Worm (Caenorhabditis elegans) whole organism, young adult: ENCODE data around the gene fos-1.

Experiments
- C06A6.2 ChIP-seq: fragments of 200-800 bp; sonication (Bioruptor generic); conservative IDR thresholded peaks from 2 replicates; pipeline ENCODE4 v1.3.6; 2022; ENCODE audit warnings: missing genetic modification characterization, missing compliant biosample characterization
- Y95B8A.8 ChIP-seq: fragments of 200-800 bp; sonication (Bioruptor generic); IDR thresholded peaks from 2 replicates; pipeline ENCODE4 v1.3.6; 2022; ENCODE audit warnings: missing genetic modification reagents, missing genetic modification characterization, missing compliant biosample characterization
- chd-7 ChIP-seq: sonication (generic microtip); optimal IDR thresholded peaks from 2 replicates; lab custom pipeline; 2016; ENCODE audit warnings: mild to moderate bottlenecking, missing genetic modification characterization, moderate library complexity, missing compliant biosample characterization
- nhr-90 ChIP-seq: sonication (generic microtip); optimal IDR thresholded peaks from 2 replicates; lab custom pipeline; 2016; ENCODE audit warnings: missing genotype, mild to moderate bottlenecking, missing genetic modification characterization, missing compliant biosample characterization
- pha-4 ChIP-seq: fragments of 150-350 bp; sonication (generic microtip); optimal IDR thresholded peaks from 2 replicates; lab custom pipeline; 2014; ENCODE audit warnings: missing biosample characterization, missing genetic modification reagents, missing genetic modification characterization
- repo-1 ChIP-seq: sonication (generic microtip); optimal IDR thresholded peaks from 2 replicates; lab custom pipeline; 2017; ENCODE audit warnings: mild to moderate bottlenecking, missing genetic modification characterization, missing compliant biosample characterization
- unc-62 ChIP-seq: fragments of 150-350 bp; optimal IDR thresholded peaks from 2 replicates; lab custom pipeline; 2014; ENCODE audit warnings: missing biosample characterization, missing genetic modification reagents, missing genetic modification characterization
- ztf-6 ChIP-seq: fragments of 200-800 bp; sonication (Bioruptor generic); IDR thresholded peaks from 2 replicates; pipeline ENCODE4 v1.3.6; 2022; ENCODE audit warnings: missing genetic modification reagents, missing genetic modification characterization, missing compliant biosample characterization

- TF ChIP-seq chd-7 (tag; lab: Kevin White, UChicago): no peak
- TF ChIP-seq unc-62: no peak
- TF ChIP-seq pha-4 (tag; lab: Kevin White, UChicago): no peak
- TF ChIP-seq nhr-90 (tag; lab: Kevin White, UChicago): no peak
- TF ChIP-seq C06A6.2 (GFP tag; lab: Robert Waterston, UW): no peak
- no peak for TF ChIP-seq repo-1 (tag; lab: Kevin White, UChicago)
- TF ChIP-seq ztf-6 (GFP tag; lab: Robert Waterston, UW): no peak
- no peak for TF ChIP-seq Y95B8A.8 (GFP tag; lab: Robert Waterston, UW)
Observed at ce11 chrV:5963092-5963491, 40.3 kb upstream of the fos-1 start.
